Fruit fly (Drosophila melanogaster) ovary, adult (tissue): ENCODE results near the gene Appl.
"Not testable (repeated sequence)": the region's sequence is repeated elsewhere in the genome, so short reads cannot be mapped to it uniquely, and the experiment has no call there.

ENCODE experiments used
- CG17801 ChIP-seq: fragments of 200-800 bp; optimal IDR thresholded peaks from 2 replicates; lab custom pipeline; 2019; ENCODE audit warnings: missing biosample characterization, mild to moderate bottlenecking, missing genetic modification characterization, moderate library complexity; ENCODE audit not compliant: partially characterized antibody

Appl gene

dm6 chrX:529724-530603 is at the start of gene Appl, which contains the start of gene CG4293:
TSS of gene Appl (plus strand) at chrX:530501.
TSS of gene CG4293 (minus strand) at chrX:530291.
- no peak for TF ChIP-seq CG17801

- TF ChIP-seq CG17801: not testable (repeated sequence)
These were observed 48.7 kb upstream of the Appl start, which contains the start of gene CG3176 for dm6 chrX:481642-482041. TSS of gene CG3176 (plus strand) at chrX:481862.

- peak; percentile 41 for TF ChIP-seq CG17801
These were observed 42.8 kb upstream of the Appl start, which contains the start of the genes CG18273 and CG3156 for dm6 chrX:487517-487957. TSS of gene CG18273 (minus strand) at chrX:487581. TSS of gene CG3156 (plus strand) at chrX:487878.

- TF ChIP-seq CG17801: no peak
These were observed 37.5 kb upstream of the Appl start for dm6 chrX:492701-493299.

- TF ChIP-seq CG17801: peak; percentile 97
These were observed 36.7 kb upstream of the Appl start, which contains the start of gene CG17896 for dm6 chrX:493445-494190. TSS of gene CG17896 (minus strand) at chrX:493495.

- no peak for TF ChIP-seq CG17801
These were observed 36.1 kb upstream of the Appl start for dm6 chrX:494191-494554.

dm6 chrX:494607-495006 is 35.7 kb upstream of the Appl start, which contains the start of gene CG17778:
TSS of gene CG17778 (plus strand) at chrX:494614.
- no peak for TF ChIP-seq CG17801

dm6 chrX:496326-496725 is 34.0 kb upstream of the Appl start, which contains the start of gene svr:
TSS of gene svr (plus strand) at chrX:496446.
- peak; percentile 48 for TF ChIP-seq CG17801

- no peak for TF ChIP-seq CG17801
These were observed 32.9 kb upstream of the Appl start for dm6 chrX:497425-497824.

dm6 chrX:498434-498833 is 31.9 kb upstream of the Appl start:
- no peak for TF ChIP-seq CG17801

- TF ChIP-seq CG17801: no peak
These were observed 31.2 kb upstream of the Appl start for dm6 chrX:498924-499588.

dm6 chrX:499589-500041 is 30.7 kb upstream of the Appl start:
- peak; percentile 80 for TF ChIP-seq CG17801

dm6 chrX:509117-509516 is 21.2 kb upstream of the Appl start, which contains the start of gene arg:
TSS of gene arg (plus strand) at chrX:509435.
- TF ChIP-seq CG17801: no peak

dm6 chrX:510528-510927 is 19.8 kb upstream of the Appl start:
- peak; percentile 61 for TF ChIP-seq CG17801

dm6 chrX:512527-512926 is 17.8 kb upstream of the Appl start:
- TF ChIP-seq CG17801: no peak

- TF ChIP-seq CG17801: no peak
These were observed 14.6 kb upstream of the Appl start for dm6 chrX:515676-516075.
